Fruit fly (Drosophila melanogaster): ENCODE results near the gene GCC185.

DNA sequence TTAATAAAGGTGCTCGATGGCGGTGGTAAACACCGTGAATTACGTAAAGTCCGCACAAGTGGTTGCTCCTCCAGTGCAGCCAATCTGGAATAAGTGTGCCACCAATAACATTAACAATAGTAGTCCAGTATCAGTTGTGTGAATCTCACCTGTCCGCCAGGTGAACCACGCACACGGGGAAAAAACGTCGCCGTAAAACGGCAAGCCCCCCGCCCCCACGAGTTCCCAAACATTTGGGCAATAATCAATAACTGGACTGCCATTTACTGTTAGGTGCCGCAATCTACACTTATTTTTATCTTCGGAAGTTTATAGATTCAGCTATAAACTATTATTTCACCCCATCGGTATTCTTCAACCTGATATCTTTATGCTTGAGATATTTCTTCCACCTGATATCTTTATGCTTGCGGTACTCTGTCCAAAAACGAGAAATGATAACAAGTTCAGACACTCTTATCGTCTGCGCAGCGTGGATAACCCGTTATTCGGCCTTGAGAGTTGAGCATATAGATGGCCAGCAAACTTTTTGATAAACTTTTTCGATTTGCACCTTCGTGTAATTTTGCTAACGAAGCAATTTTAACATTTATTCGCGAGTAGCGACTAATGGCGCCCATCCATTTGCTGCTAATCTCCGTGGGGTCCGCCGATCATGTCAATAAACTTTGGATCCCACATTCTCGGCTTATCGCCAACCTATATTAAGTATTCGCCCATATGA is 42.4 kb upstream of the GCC185 start:
- TF ChIP-seq Rfx (GFP tag; IDR thresholded peaks at IDR 0.05) (peak; percentile 22; the same call in 1 of the 2 replicates), CG15479 (GFP tag; optimal IDR thresholded peaks at IDR 0.05) (no peak), Atf-2 (GFP tag; optimal IDR thresholded peaks at IDR 0.05) (no peak), fu2 (GFP tag; optimal IDR thresholded peaks at IDR 0.05) (no peak), ftz-f1 (GFP tag; optimal IDR thresholded peaks at IDR 0.05) (no peak), gsb (GFP tag; IDR thresholded peaks at IDR 0.05) (no peak), CG1529 (GFP tag; optimal IDR thresholded peaks at IDR 0.05) (peak; percentile 90), CG1603 (tag; optimal IDR thresholded peaks at IDR 0.05) (no peak), Side (GFP tag; optimal IDR thresholded peaks at IDR 0.05) (no peak), Gug (GFP tag; IDR thresholded peaks at IDR 0.05) (no peak), CG5953 (GFP tag; IDR thresholded peaks at IDR 0.05) (no peak)

Data from whole organism, embryonic.